Worm (Caenorhabditis elegans): ENCODE measurements around the gene F35C5.12.

- no peak for TF ChIP-seq him-1 (tag; optimal IDR thresholded peaks at IDR 0.05)
- TF ChIP-seq W03F9.2 (tag; optimal IDR thresholded peaks at IDR 0.05) = peak; percentile 65
- no peak for TF ChIP-seq dao-5 (tag; optimal IDR thresholded peaks at IDR 0.05)
Measured at ce11 chrII:12918960-12919553, 4.7 kb upstream of the F35C5.12 start, which contains the start of the genes F58G1.2 and wago-4.

Measured in whole organism, L4/young adult.